Fruit fly (Drosophila melanogaster) whole organism, prepupa: ENCODE results near the gene CtsL3.

Experiments used
- Blimp-1 ChIP-seq: fragments of 200-800 bp; sonication (Bioruptor generic); optimal IDR thresholded peaks from 3 replicates; lab custom pipeline; 2017; ENCODE audit warnings: missing biosample characterization, missing genetic modification characterization, mild to moderate bottlenecking, moderate library complexity, missing genetic modification reagents
- CG11294 ChIP-seq: fragments of 200-800 bp; sonication (Bioruptor generic); IDR thresholded peaks from 2 replicates; pipeline ENCODE4 v1.3.6; 2022; ENCODE audit warnings: missing biosample characterization, missing genetic modification characterization
- CG11762 ChIP-seq: fragments of 200-800 bp; sonication (Bioruptor generic); optimal IDR thresholded peaks from 3 replicates; lab custom pipeline; 2016; ENCODE audit warnings: missing biosample characterization, missing genetic modification characterization; ENCODE audit not compliant: insufficient read depth
- CG11902 ChIP-seq: fragments of 200-800 bp; sonication (Bioruptor generic); optimal IDR thresholded peaks from 3 replicates; lab custom pipeline; 2016; ENCODE audit warnings: missing biosample characterization, missing genetic modification characterization
- CG15336 ChIP-seq: fragments of 200-800 bp; sonication (Bioruptor generic); IDR thresholded peaks from 2 replicates; pipeline ENCODE4 v1.3.6; 2022; ENCODE audit warnings: missing biosample characterization, missing genetic modification characterization
- CG1621 ChIP-seq: fragments of 200-800 bp; sonication (Bioruptor generic); optimal IDR thresholded peaks from 3 replicates; lab custom pipeline; 2018; ENCODE audit warnings: missing biosample characterization, mild to moderate bottlenecking, missing genetic modification characterization
- CG16779 ChIP-seq: fragments of 200-800 bp; sonication (Bioruptor generic); optimal IDR thresholded peaks from 3 replicates; lab custom pipeline; 2017; ENCODE audit warnings: missing biosample characterization, mild to moderate bottlenecking, missing genetic modification characterization
- CG3032 ChIP-seq: fragments of 200-800 bp; optimal IDR thresholded peaks from 2 replicates; lab custom pipeline; 2019; ENCODE audit warnings: missing biosample characterization, mild to moderate bottlenecking, missing genetic modification characterization, moderate library complexity
- CG31627 ChIP-seq: fragments of 200-800 bp; sonication (Bioruptor generic); optimal IDR thresholded peaks from 3 replicates; lab custom pipeline; 2016; ENCODE audit warnings: missing biosample characterization, missing genetic modification characterization
- CG32006 ChIP-seq: fragments of 200-800 bp; sonication (Bioruptor generic); optimal IDR thresholded peaks from 3 replicates; lab custom pipeline; 2017; ENCODE audit warnings: missing biosample characterization, mild to moderate bottlenecking, missing genetic modification characterization
- CG34406 ChIP-seq: fragments of 200-800 bp; sonication (Bioruptor generic); optimal IDR thresholded peaks from 3 replicates; lab custom pipeline; 2016; ENCODE audit warnings: missing biosample characterization, missing genetic modification characterization
- CG3919 ChIP-seq: fragments of 200-800 bp; sonication (Bioruptor generic); optimal IDR thresholded peaks from 3 replicates; lab custom pipeline; 2016; ENCODE audit warnings: missing biosample characterization, missing genetic modification characterization
- CG4318 ChIP-seq: fragments of 200-800 bp; sonication (Bioruptor generic); optimal IDR thresholded peaks from 3 replicates; lab custom pipeline; 2017; ENCODE audit warnings: missing biosample characterization, mild to moderate bottlenecking, missing genetic modification characterization
- CG6163 ChIP-seq: fragments of 200-800 bp; sonication (Bioruptor generic); IDR thresholded peaks from 3 replicates; pipeline ENCODE4 v1.3.6; 2022; ENCODE audit warnings: missing biosample characterization, missing genetic modification characterization
- CG6276 ChIP-seq: fragments of 200-800 bp; sonication (Bioruptor generic); optimal IDR thresholded peaks from 2 replicates; lab custom pipeline; 2017; ENCODE audit warnings: missing biosample characterization, mild to moderate bottlenecking, missing genetic modification characterization
- CG6792 ChIP-seq: fragments of 200-800 bp; sonication (Bioruptor generic); optimal IDR thresholded peaks from 3 replicates; lab custom pipeline; 2016; ENCODE audit warnings: missing biosample characterization, missing genetic modification characterization
- CG6808 ChIP-seq: fragments of 200-800 bp; sonication (Bioruptor generic); optimal IDR thresholded peaks from 3 replicates; lab custom pipeline; 2017; ENCODE audit warnings: missing biosample characterization, missing genetic modification characterization, mild to moderate bottlenecking, moderate library complexity, missing genetic modification reagents
- CG6854 ChIP-seq: fragments of 200-800 bp; sonication (Bioruptor generic); optimal IDR thresholded peaks from 2 replicates; lab custom pipeline; 2017; ENCODE audit warnings: missing biosample characterization, mild to moderate bottlenecking, missing genetic modification characterization
- CG8119 ChIP-seq: fragments of 200-800 bp; sonication (Bioruptor generic); IDR thresholded peaks from 3 replicates; pipeline ENCODE4 v1.3.6; 2022; ENCODE audit warnings: missing biosample characterization, missing genetic modification characterization
- CG8319 ChIP-seq: fragments of 200-800 bp; sonication (Bioruptor generic); optimal IDR thresholded peaks from 3 replicates; lab custom pipeline; 2016; ENCODE audit warnings: missing biosample characterization, missing genetic modification characterization
- CG9139 ChIP-seq: fragments of 200-800 bp; sonication (Bioruptor generic); optimal IDR thresholded peaks from 3 replicates; lab custom pipeline; 2017; ENCODE audit warnings: missing biosample characterization, mild to moderate bottlenecking, missing genetic modification characterization
- Eip78C ChIP-seq: fragments of 200-800 bp; sonication (Bioruptor generic); peaks from one replicate; lab custom pipeline; 2016; ENCODE audit warnings: missing biosample characterization, missing genetic modification characterization
- Ets96B ChIP-seq: fragments of 200-800 bp; optimal IDR thresholded peaks from 2 replicates; lab custom pipeline; 2019; ENCODE audit warnings: missing biosample characterization, mild to moderate bottlenecking, missing genetic modification characterization, moderate library complexity
- Gug ChIP-seq: fragments of 200-800 bp; sonication (Bioruptor generic); IDR thresholded peaks from 2 replicates; pipeline ENCODE4 v1.3.6; 2022; ENCODE audit warnings: missing biosample characterization, missing genetic modification characterization
- Hr38 ChIP-seq: sonication (Bioruptor generic); optimal IDR thresholded peaks from 2 replicates; lab custom pipeline; 2016; ENCODE audit warnings: missing biosample characterization, missing genetic modification characterization
- Hr39 ChIP-seq: fragments of 200-800 bp; sonication (Bioruptor generic); optimal IDR thresholded peaks from 2 replicates; lab custom pipeline; 2016; ENCODE audit warnings: missing biosample characterization, missing genetic modification characterization
- Hr4 ChIP-seq: fragments of 200-800 bp; sonication (Bioruptor generic); optimal IDR thresholded peaks from 3 replicates; lab custom pipeline; 2016; ENCODE audit warnings: missing biosample characterization, missing genetic modification characterization
- Lpt ChIP-seq: fragments of 200-800 bp; sonication (Bioruptor generic); optimal IDR thresholded peaks from 3 replicates; lab custom pipeline; 2016; ENCODE audit warnings: missing biosample characterization, missing genetic modification characterization
- OdsH ChIP-seq: fragments of 200-800 bp; sonication (Bioruptor generic); optimal IDR thresholded peaks from 3 replicates; lab custom pipeline; 2016; ENCODE audit warnings: missing biosample characterization, missing genetic modification characterization
- Smox ChIP-seq: fragments of 200-800 bp; sonication (Bioruptor generic); optimal IDR thresholded peaks from 3 replicates; lab custom pipeline; 2016; ENCODE audit warnings: missing biosample characterization, missing genetic modification characterization
- Sox102F ChIP-seq: fragments of 200-800 bp; sonication (Bioruptor generic); optimal IDR thresholded peaks from 2 replicates; lab custom pipeline; 2016; ENCODE audit warnings: missing biosample characterization, mild to moderate bottlenecking, missing genetic modification characterization
- Sox14 ChIP-seq: fragments of 200-800 bp; sonication (Bioruptor generic); optimal IDR thresholded peaks from 3 replicates; lab custom pipeline; 2016; ENCODE audit warnings: missing biosample characterization, missing genetic modification characterization
- acj6 ChIP-seq: fragments of 200-800 bp; sonication (Bioruptor generic); optimal IDR thresholded peaks from 3 replicates; lab custom pipeline; 2016; ENCODE audit warnings: missing biosample characterization, missing genetic modification characterization
- cyc ChIP-seq: fragments of 200-800 bp; sonication (Bioruptor generic); optimal IDR thresholded peaks from 3 replicates; lab custom pipeline; 2016; ENCODE audit warnings: missing biosample characterization, missing genetic modification characterization
- dac ChIP-seq: fragments of 200-800 bp; sonication (Bioruptor generic); optimal IDR thresholded peaks from 2 replicates; lab custom pipeline; 2017; ENCODE audit warnings: missing biosample characterization, mild to moderate bottlenecking, missing genetic modification characterization
- fd85E ChIP-seq: fragments of 200-800 bp; sonication (Bioruptor generic); optimal IDR thresholded peaks from 3 replicates; lab custom pipeline; 2016; ENCODE audit warnings: missing biosample characterization, missing genetic modification characterization
- fkh ChIP-seq: fragments of 200-800 bp; sonication (Bioruptor generic); optimal IDR thresholded peaks from 3 replicates; lab custom pipeline; 2017; ENCODE audit warnings: missing biosample characterization, mild to moderate bottlenecking, missing genetic modification characterization, moderate library complexity
- lz ChIP-seq: fragments of 200-800 bp; sonication (Bioruptor generic); optimal IDR thresholded peaks from 3 replicates; lab custom pipeline; 2016; ENCODE audit warnings: missing biosample characterization, missing genetic modification characterization
- net ChIP-seq: fragments of 200-800 bp; sonication (Bioruptor generic); optimal IDR thresholded peaks from 3 replicates; lab custom pipeline; 2016; ENCODE audit warnings: missing biosample characterization, missing genetic modification characterization
- pdm3 ChIP-seq: fragments of 200-800 bp; sonication (Bioruptor generic); optimal IDR thresholded peaks from 3 replicates; lab custom pipeline; 2016; ENCODE audit warnings: missing biosample characterization, missing genetic modification characterization
- spab ChIP-seq: fragments of 200-800 bp; sonication (Bioruptor generic); optimal IDR thresholded peaks from 2 replicates; lab custom pipeline; 2017; ENCODE audit warnings: missing biosample characterization, mild to moderate bottlenecking, missing genetic modification characterization, missing genetic modification reagents
- svp ChIP-seq: fragments of 200-800 bp; sonication (Bioruptor generic); peaks from one replicate; lab custom pipeline; 2016; ENCODE audit warnings: missing biosample characterization, missing genetic modification characterization
- vri ChIP-seq: fragments of 200-800 bp; sonication (Bioruptor generic); optimal IDR thresholded peaks from 3 replicates; lab custom pipeline; 2016; ENCODE audit warnings: missing biosample characterization, mild to moderate bottlenecking, missing genetic modification characterization

Gene CtsL3

DNA sequence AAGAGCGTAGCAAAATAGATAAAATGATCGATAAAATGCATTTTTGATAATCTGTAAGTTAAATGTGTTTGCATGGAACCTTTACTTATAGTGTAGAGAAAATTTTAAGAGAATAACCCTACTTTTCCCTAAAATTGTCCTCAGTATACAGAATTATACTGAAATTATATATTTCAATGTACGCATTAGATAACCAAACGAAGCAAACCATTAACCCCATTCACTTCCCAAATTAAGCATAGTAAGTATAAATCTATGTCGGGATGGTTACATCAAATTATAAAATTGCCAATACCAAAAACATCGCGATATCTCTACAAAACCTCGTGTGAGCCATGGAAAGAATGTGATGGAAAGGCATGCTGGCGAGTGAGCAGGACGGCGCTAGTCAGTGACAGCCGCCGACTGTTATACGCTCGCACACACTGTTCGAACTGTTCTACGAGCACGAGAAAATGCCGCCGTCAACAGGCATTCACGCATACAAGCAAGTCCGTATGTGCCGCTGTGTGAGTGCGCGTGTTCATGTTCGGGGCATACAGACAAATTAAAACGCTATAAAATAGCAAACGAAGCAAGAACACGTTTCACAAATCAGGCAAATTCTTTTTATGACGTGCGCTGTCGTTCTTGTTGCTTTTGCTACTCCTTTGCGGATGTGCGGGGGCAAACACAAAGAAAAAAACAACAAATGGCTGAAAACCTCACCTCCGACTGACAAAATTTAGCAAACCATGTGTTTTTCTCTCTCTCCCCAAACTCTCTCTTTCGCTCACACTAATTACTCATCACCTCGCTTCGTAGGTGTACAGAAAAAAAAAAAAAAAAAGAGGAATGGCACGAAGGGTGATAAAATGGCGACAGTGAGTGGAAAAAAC, 19.7 kb downstream of the CtsL3 start (continued):
- TF ChIP-seq CG6792 (GFP tag; lab: Kevin White, UChicago) (no peak), Gug (GFP tag; lab: Robert Waterston, UW) (no peak), CG6808 (peak; percentile 55), Lpt (GFP tag; lab: Kevin White, UChicago) (peak; percentile 63), svp (GFP tag; lab: Kevin White, UChicago) (peak; percentile 63), CG34406 (no peak), CG6854 (peak; percentile 38), fkh (GFP tag; lab: Kevin White, UChicago) (peak; percentile 50), fd85E (no peak), Ets96B (tag; lab: Kevin White, UChicago) (peak; percentile 24), CG15336 (GFP tag; lab: Robert Waterston, UW) (peak; percentile 20; the same call in 1 of the 2 replicates), OdsH (GFP tag; lab: Kevin White, UChicago) (no peak), CG11902 (GFP tag; lab: Kevin White, UChicago) (no peak), dac (no peak), Hr38 (GFP tag; lab: Kevin White, UChicago) (no peak), Sox102F (GFP tag; lab: Kevin White, UChicago) (peak; percentile 41), pdm3 (GFP tag; lab: Kevin White, UChicago) (no peak), CG6163 (peak; percentile 67), CG31627 (no peak)

DNA sequence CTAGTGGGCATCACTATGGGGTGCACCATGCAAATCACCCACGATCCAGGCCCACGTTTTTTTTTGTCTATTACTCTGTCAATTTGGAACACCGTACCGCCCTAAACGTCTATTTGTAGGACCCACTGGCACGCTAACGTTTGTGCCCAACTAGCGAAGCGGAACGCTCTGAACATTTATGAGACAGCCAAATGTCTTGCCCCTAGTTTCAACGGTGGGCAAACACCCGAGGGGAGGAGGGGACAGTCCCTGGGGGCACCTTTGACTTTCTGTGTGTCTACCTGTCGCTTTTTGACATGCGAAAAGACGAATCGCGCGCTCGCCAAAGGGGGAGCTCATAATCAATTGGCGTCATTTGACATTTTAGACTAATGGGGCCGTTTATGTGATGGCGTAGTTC, 20.4 kb downstream of the CtsL3 start:
- TF ChIP-seq svp (GFP tag; lab: Kevin White, UChicago) (peak; percentile 13), fd85E (no peak)
- TF ChIP-seq, all 60 proteins: peak for 1

dm6 chr3R:5998831-5999230, 28.2 kb downstream of the CtsL3 start:
- TF ChIP-seq Smox (GFP tag; lab: Kevin White, UChicago) (no peak), CG9139 (GFP tag; lab: Kevin White, UChicago) (no peak), CG34406 (no peak), Eip78C (GFP tag; lab: Kevin White, UChicago) (no peak), Hr38 (GFP tag; lab: Kevin White, UChicago) (no peak), Hr4 (GFP tag; lab: Kevin White, UChicago) (no peak), CG11294 (GFP tag; lab: Robert Waterston, UW) (no peak), CG4318 (no peak), spab (no peak), CG8119 (no peak)

DNA sequence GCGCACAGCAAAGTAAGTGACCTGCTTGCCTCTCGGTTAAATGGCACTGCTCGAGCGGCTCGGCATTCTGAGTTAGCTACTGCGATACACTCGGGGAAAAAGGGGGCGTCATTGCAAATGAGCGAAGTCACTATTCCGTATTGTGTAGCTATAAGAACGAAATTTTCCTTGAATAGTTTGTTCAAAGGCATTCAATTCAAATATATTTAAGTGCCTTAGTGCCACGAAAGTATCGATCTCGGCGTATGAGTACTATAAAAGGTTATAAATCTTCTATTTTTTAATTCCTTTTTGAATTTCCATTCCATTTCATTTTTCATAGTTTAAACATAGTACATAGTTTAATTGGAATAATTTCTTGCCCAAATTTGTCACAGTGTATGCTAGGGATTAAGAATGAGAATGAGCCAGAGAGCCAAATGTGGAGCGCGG, 28.8 kb downstream of the CtsL3 start:
- TF ChIP-seq net (GFP tag; lab: Kevin White, UChicago) (no peak), svp (GFP tag; lab: Kevin White, UChicago) (peak; percentile 61), CG3919 (GFP tag; lab: Kevin White, UChicago) (peak; percentile 43), dac (no peak), CG8319 (no peak), Hr39 (GFP tag; lab: Kevin White, UChicago) (peak; percentile 20), Ets96B (tag; lab: Kevin White, UChicago) (no peak), Eip78C (GFP tag; lab: Kevin White, UChicago) (peak; percentile 80), Sox14 (GFP tag; lab: Kevin White, UChicago) (peak; percentile 35), CG6163 (no peak; the same call in 2 of the 3 replicates), CG11294 (GFP tag; lab: Robert Waterston, UW) (no peak), CG3032 (tag; lab: Kevin White, UChicago) (no peak), vri (GFP tag; lab: Kevin White, UChicago) (no peak), CG6276 (GFP tag; lab: Kevin White, UChicago) (no peak), pdm3 (GFP tag; lab: Kevin White, UChicago) (peak; percentile 33), CG31627 (peak; percentile 35), acj6 (GFP tag; lab: Kevin White, UChicago) (peak; percentile 17), cyc (peak; percentile 16), Blimp-1 (no peak), CG32006 (GFP tag; lab: Kevin White, UChicago) (peak; percentile 57), CG11762 (GFP tag; lab: Kevin White, UChicago) (no peak), lz (GFP tag; lab: Kevin White, UChicago) (no peak), Lpt (GFP tag; lab: Kevin White, UChicago) (no peak), CG6792 (GFP tag; lab: Kevin White, UChicago) (no peak), Hr4 (GFP tag; lab: Kevin White, UChicago) (peak; percentile 34), CG6808 (no peak), CG11902 (GFP tag; lab: Kevin White, UChicago) (no peak), CG16779 (tag; lab: Kevin White, UChicago) (no peak), CG34406 (no peak), fkh (GFP tag; lab: Kevin White, UChicago) (no peak), CG1621 (tag; lab: Kevin White, UChicago) (no peak)
